Fruit fly (Drosophila melanogaster) whole organism, wandering third instar larva: ENCODE data around the gene ast.

Experiments
- br ChIP-seq: fragments of 200-800 bp; sonication (Bioruptor generic); optimal IDR thresholded peaks from 2 replicates; lab custom pipeline; 2016; ENCODE audit warnings: missing biosample characterization, missing genetic modification characterization
- ey ChIP-seq: fragments of 200-800 bp; sonication (Bioruptor generic); optimal IDR thresholded peaks from 2 replicates; lab custom pipeline; 2016; ENCODE audit warnings: missing biosample characterization, missing genetic modification characterization
- h ChIP-seq: fragments of 200-800 bp; sonication (Bioruptor generic); optimal IDR thresholded peaks from 3 replicates; lab custom pipeline; 2016; ENCODE audit warnings: missing biosample characterization, mild to moderate bottlenecking, missing genetic modification characterization
- lola ChIP-seq: fragments of >200 bp; optimal IDR thresholded peaks from 2 replicates; lab custom pipeline; 2017; ENCODE audit warnings: missing biosample characterization, missing genetic modification characterization
- tai ChIP-seq: sonication (Bioruptor generic); optimal IDR thresholded peaks from 2 replicates; lab custom pipeline; 2016; ENCODE audit warnings: missing biosample characterization, missing genetic modification characterization

DNA sequence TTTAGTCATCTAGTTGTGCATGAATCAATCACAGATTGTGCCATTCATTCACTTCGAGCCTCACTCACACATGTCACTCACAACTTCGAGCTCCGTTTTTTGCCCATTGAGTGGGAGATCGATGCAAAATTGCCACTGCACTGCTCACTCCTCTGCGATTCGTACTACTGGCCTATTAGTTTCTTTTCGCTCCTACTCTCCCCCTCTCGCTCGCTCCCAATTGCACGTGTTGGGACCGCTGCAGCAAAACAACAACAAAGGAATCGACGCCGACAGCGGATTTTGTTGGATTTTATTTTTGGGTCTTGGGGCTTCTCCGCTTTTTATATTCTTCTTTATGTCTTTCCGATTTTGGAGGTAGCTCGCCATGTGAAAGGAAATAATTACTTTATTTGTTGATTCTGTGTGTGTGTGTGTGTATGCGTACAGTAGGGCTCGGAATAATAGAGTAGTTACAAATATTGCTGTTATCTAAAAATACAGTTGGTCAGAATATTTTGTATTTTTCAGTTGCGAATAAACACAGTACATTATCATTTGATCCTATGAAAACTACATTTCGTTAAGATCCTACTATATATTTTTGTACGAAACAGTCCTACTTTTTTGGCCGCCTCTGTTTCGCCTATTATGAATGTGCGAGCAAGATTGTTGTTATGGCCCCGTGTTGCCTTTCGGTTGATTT, 3.4 kb upstream of the ast start:
- TF ChIP-seq tai (no peak), lola (GFP tag; lab: Kevin White, UChicago) (no peak), br (GFP tag; lab: Kevin White, UChicago) (no peak), ey (GFP tag; lab: Kevin White, UChicago) (no peak), h (GFP tag; lab: Kevin White, UChicago) (peak; percentile 1)
